Worm (Caenorhabditis elegans): ENCODE results near the gene cup-5.

- TF ChIP-seq sptf-1 (tag; optimal IDR thresholded peaks at IDR 0.05) (no peak), ham-2 (GFP tag; optimal IDR thresholded peaks at IDR 0.05) (no peak), unc-39 (tag; optimal IDR thresholded peaks at IDR 0.05) (no peak), unc-120 (tag; optimal IDR thresholded peaks at IDR 0.05; ENCODE audit: poor library complexity, severe bottlenecking) (no peak)
These were observed 26.0 kb upstream of the cup-5 start for ce11 chrIII:7557930-7558470.
